Worm (Caenorhabditis elegans): ENCODE data around the gene romo-1.

DNA sequence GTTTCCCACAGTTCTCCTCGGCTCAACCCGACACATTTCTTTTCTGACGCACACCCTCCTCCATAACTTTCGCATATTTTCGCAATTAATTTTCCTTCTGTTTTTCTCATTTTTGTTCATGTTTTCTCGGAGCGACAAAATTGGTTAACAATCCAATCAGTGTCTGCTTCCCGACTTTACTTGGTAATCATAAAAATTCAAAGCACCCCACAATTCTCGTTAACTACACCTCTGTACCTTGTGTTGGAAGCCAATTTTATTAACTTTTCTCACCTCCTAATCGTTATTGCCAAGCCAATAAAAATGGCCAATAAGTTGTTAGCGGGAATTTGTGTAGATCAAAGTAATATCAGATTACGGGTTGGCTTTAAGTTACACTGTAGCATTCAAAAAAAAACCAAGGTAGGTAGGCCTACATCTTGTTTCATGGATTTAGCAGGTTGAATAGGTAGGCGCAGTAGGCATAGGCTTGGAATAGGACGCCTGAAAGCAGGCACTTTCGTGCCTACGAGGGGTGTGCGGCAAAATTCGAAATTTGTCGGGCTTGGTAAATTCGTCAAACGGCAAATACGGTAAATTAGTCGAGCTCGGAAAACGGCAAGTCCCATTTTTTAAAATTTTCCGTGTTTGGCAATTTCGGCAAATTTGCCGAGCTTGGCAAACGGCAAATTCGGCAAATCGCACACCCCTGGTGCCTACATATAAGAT, 7.1 kb downstream of the romo-1 start:
- TF ChIP-seq ama-1 (optimal IDR thresholded peaks at IDR 0.05) (no peak), ets-7 (tag; optimal IDR thresholded peaks at IDR 0.05) (no peak), flt-1 (GFP tag; IDR thresholded peaks at IDR 0.05) (no peak), hnd-1 (tag; optimal IDR thresholded peaks at IDR 0.05) (no peak), F13C5.2 (tag; optimal IDR thresholded peaks at IDR 0.05) (no peak), pes-1 (GFP tag; IDR thresholded peaks at IDR 0.05) (no peak), ceh-13 (GFP tag; optimal IDR thresholded peaks at IDR 0.05) (no peak), scrt-1 (GFP tag; IDR thresholded peaks at IDR 0.05) (no peak), hmbx-1 (tag; optimal IDR thresholded peaks at IDR 0.05) (no peak), tbx-37 (GFP tag; conservative IDR thresholded peaks at IDR 0.05) (no peak)
